Worm (Caenorhabditis elegans) whole organism, late embryonic: ENCODE measurements around the gene pgp-1.

ENCODE experiments used
- C08G9.2 ChIP-seq: sonication (generic microtip); optimal IDR thresholded peaks from 2 replicates; lab custom pipeline; 2016; ENCODE audit warnings: mild to moderate bottlenecking, missing genetic modification characterization, moderate library complexity, missing compliant biosample characterization
- C38D4.7 ChIP-seq: fragments of 200-800 bp; sonication (Bioruptor generic); optimal IDR thresholded peaks from 2 replicates; lab custom pipeline; 2018; ENCODE audit warnings: mild to moderate bottlenecking, missing genetic modification characterization, moderate library complexity, missing compliant biosample characterization
- ceh-48 ChIP-seq: sonication (generic microtip); optimal IDR thresholded peaks from 2 replicates; lab custom pipeline; 2016; ENCODE audit warnings: missing genetic modification characterization, inconsistent platforms, missing compliant biosample characterization
- fax-1 ChIP-seq: sonication (generic microtip); optimal IDR thresholded peaks from 2 replicates; lab custom pipeline; 2016; ENCODE audit warnings: missing genotype, missing genetic modification characterization, missing compliant biosample characterization
- hlh-30 ChIP-seq: sonication (generic microtip); optimal IDR thresholded peaks from 2 replicates; lab custom pipeline; 2017; ENCODE audit warnings: antibody characterized with exemption, missing genetic modification characterization, missing compliant biosample characterization; ENCODE audit not compliant: insufficient read depth
- odd-2 ChIP-seq: sonication (generic microtip); optimal IDR thresholded peaks from 2 replicates; lab custom pipeline; 2017; ENCODE audit warnings: antibody characterized with exemption, mild to moderate bottlenecking, missing genetic modification characterization, missing compliant biosample characterization
- pat-9 ChIP-seq: fragments of 200-800 bp; sonication (Bioruptor generic); optimal IDR thresholded peaks from 2 replicates; lab custom pipeline; 2018; ENCODE audit warnings: mild to moderate bottlenecking, missing genetic modification characterization, moderate library complexity, missing compliant biosample characterization
- rnt-1 ChIP-seq: sonication (generic microtip); optimal IDR thresholded peaks from 2 replicates; lab custom pipeline; 2016; ENCODE audit warnings: missing genetic modification characterization, missing compliant biosample characterization

- TF ChIP-seq C38D4.7 (no peak), odd-2 (tag; lab: Kevin White, UChicago) (no peak), pat-9 (tag; lab: Kevin White, UChicago) (no peak), hlh-30 (tag; lab: Kevin White, UChicago) (no peak), fax-1 (no peak), C08G9.2 (tag; lab: Kevin White, UChicago) (no peak), rnt-1 (no peak), ceh-48 (tag; lab: Kevin White, UChicago) (no peak)
Measured at ce11 chrIV:12620921-12621320, 22.0 kb upstream of the pgp-1 start.
